Fruit fly (Drosophila melanogaster): ENCODE measurements around the gene TpnC73F.
A peak's percentile ranks its signal among the peaks of the same experiment; 100 is the strongest.

The TpnC73F gene

dm6 chr3L:17035492-17035891, 10.4 kb upstream of the TpnC73F start, which contains the start of gene beg (continued):
- TF ChIP-seq Opbp (GFP tag; IDR thresholded peaks at IDR 0.05; ENCODE audit: partially characterized antibody) (peak; percentile 73; the same call in 2 of the 3 replicates), ash1 (GFP tag; optimal IDR thresholded peaks at IDR 0.05) (no peak), CG8359 (GFP tag; optimal IDR thresholded peaks at IDR 0.05; ENCODE audit: borderline replicate concordance) (no peak), CG9727 (GFP tag; optimal IDR thresholded peaks at IDR 0.05) (no peak), amos (GFP tag; IDR thresholded peaks at IDR 0.05; ENCODE audit: partially characterized antibody) (peak; percentile 56; the same call in 1 of the 2 replicates), grau (tag; optimal IDR thresholded peaks at IDR 0.05) (no peak), Hand (GFP tag; optimal IDR thresholded peaks at IDR 0.05) (no peak), seq (GFP tag; IDR thresholded peaks at IDR 0.05) (no peak), MESR4 (GFP tag; optimal IDR thresholded peaks at IDR 0.05) (peak; percentile 36), Bteb2 (GFP tag; optimal IDR thresholded peaks at IDR 0.05) (no peak), CG31224 (GFP tag; IDR thresholded peaks at IDR 0.05) (no peak), Awh (GFP tag; IDR thresholded peaks at IDR 0.05) (no peak), hb (GFP tag; IDR thresholded peaks at IDR 0.05; ENCODE audit: partially characterized antibody) (0 out of 3 replicates have a peak, but pooled peaks have one; percentile 61), CG18619 (GFP tag; optimal IDR thresholded peaks at IDR 0.05) (no peak), fu2 (GFP tag; optimal IDR thresholded peaks at IDR 0.05) (no peak), trem (tag; optimal IDR thresholded peaks at IDR 0.05) (peak; percentile 16), CG13287 (GFP tag; IDR thresholded peaks at IDR 0.05; ENCODE audit: partially characterized antibody) (peak; percentile 86), Ssrp (tag; optimal IDR thresholded peaks at IDR 0.05) (no peak), hbn (GFP tag; IDR thresholded peaks at IDR 0.05; ENCODE audit: partially characterized antibody) (peak; percentile 66), ato (GFP tag; IDR thresholded peaks at IDR 0.05; ENCODE audit: partially characterized antibody) (peak; percentile 71), CG2875 (GFP tag; optimal IDR thresholded peaks at IDR 0.05) (no peak), Doc3 (GFP tag; IDR thresholded peaks at IDR 0.05; ENCODE audit: partially characterized antibody) (peak; percentile 65), CG16813 (GFP tag; IDR thresholded peaks at IDR 0.05; ENCODE audit: partially characterized antibody) (peak; percentile 61; the same call in 2 of the 3 replicates), CG2129 (GFP tag; IDR thresholded peaks at IDR 0.05; ENCODE audit: partially characterized antibody) (peak; percentile 37; the same call in 1 of the 2 replicates), gcm (GFP tag; optimal IDR thresholded peaks at IDR 0.05) (peak; percentile 63), Bgb (GFP tag; IDR thresholded peaks at IDR 0.05; ENCODE audit: partially characterized antibody) (peak; percentile 64), Dref (GFP tag; IDR thresholded peaks at IDR 0.05) (peak; percentile 74), Vsx1 (GFP tag; optimal IDR thresholded peaks at IDR 0.05) (no peak), pzg (GFP tag; optimal IDR thresholded peaks at IDR 0.05) (peak; percentile 42), Dll (GFP tag; IDR thresholded peaks at IDR 0.05; ENCODE audit: partially characterized antibody) (peak; percentile 79), tna (GFP tag; IDR thresholded peaks at IDR 0.05; ENCODE audit: partially characterized antibody) (peak; percentile 62), da (GFP tag; optimal IDR thresholded peaks at IDR 0.05) (no peak), knrl (GFP tag; IDR thresholded peaks at IDR 0.05; ENCODE audit: partially characterized antibody) (no peak), usp (GFP tag; optimal IDR thresholded peaks at IDR 0.05) (no peak), CG30431 (GFP tag; optimal IDR thresholded peaks at IDR 0.05) (no peak), CG34224 (GFP tag; IDR thresholded peaks at IDR 0.05; ENCODE audit: partially characterized antibody) (peak; percentile 93), sna (GFP tag; IDR thresholded peaks at IDR 0.05; ENCODE audit: partially characterized antibody) (peak; percentile 78), CG6791 (GFP tag; IDR thresholded peaks at IDR 0.05; ENCODE audit: partially characterized antibody) (peak; percentile 69; the same call in 2 of the 3 replicates), CG7963 (GFP tag; IDR thresholded peaks at IDR 0.05; ENCODE audit: partially characterized antibody) (peak; percentile 59)
